Fruit fly (Drosophila melanogaster) whole organism, adult: Measurements from ENCODE around the gene Edc3.

Experiments
- CG14711 ChIP-seq: fragments of 200-800 bp; sonication (Bioruptor generic); optimal IDR thresholded peaks from 2 replicates; lab custom pipeline; 2018; ENCODE audit warnings: missing biosample characterization, mild to moderate bottlenecking, missing genetic modification characterization, moderate library complexity
- CG7045 ChIP-seq: fragments of 200-800 bp; sonication (Bioruptor generic); optimal IDR thresholded peaks from 2 replicates; lab custom pipeline; 2017; ENCODE audit warnings: missing biosample characterization, mild to moderate bottlenecking, missing genetic modification characterization
- Crg-1 ChIP-seq: fragments of 200-800 bp; sonication (Bioruptor generic); optimal IDR thresholded peaks from 2 replicates; lab custom pipeline; 2016; ENCODE audit warnings: missing biosample characterization, missing genetic modification characterization
- bab1 ChIP-seq: fragments of 200-800 bp; sonication (Bioruptor generic); optimal IDR thresholded peaks from 3 replicates; lab custom pipeline; 2019; ENCODE audit warnings: missing biosample characterization, mild to moderate bottlenecking, missing genetic modification characterization, moderate library complexity
- kay ChIP-seq: fragments of 200-800 bp; sonication (Bioruptor generic); peaks from one replicate; lab custom pipeline; 2016; ENCODE audit warnings: missing biosample characterization, missing genetic modification characterization, borderline replicate concordance
- ovo ChIP-seq: fragments of 200-800 bp; sonication (Bioruptor generic); optimal IDR thresholded peaks from 2 replicates; lab custom pipeline; 2016; ENCODE audit warnings: missing biosample characterization, missing genetic modification characterization
- pad ChIP-seq: fragments of 200-800 bp; sonication (Bioruptor generic); optimal IDR thresholded peaks from 3 replicates; lab custom pipeline; 2017; ENCODE audit warnings: missing biosample characterization, missing genetic modification characterization, mild to moderate bottlenecking, moderate library complexity, missing genetic modification reagents
- toe ChIP-seq: fragments of 200-800 bp; sonication (Bioruptor generic); optimal IDR thresholded peaks from 2 replicates; lab custom pipeline; 2016; ENCODE audit warnings: missing biosample characterization, missing genetic modification characterization

DNA sequence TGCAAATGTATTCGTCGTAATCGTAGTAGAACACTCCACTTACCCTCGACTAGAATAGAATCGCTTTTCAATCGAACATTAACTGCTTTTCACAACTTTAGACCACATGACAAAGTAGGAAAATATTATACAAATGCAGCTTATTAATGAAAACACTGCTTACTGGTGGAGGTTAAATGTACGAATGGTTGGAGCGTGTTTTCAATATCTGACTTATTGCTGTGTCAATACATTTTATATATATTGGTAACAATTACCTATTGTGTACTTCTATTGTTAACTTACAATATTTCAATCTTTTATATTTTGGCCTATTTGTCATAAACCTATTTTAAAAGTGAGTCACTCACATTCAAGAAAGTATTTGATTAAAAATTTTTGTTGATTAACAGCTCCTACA is 10.3 kb upstream of the Edc3 start:
- no peak for TF ChIP-seq CG7045 (GFP tag; lab: Kevin White, UChicago)
- no peak for TF ChIP-seq CG14711 (tag; lab: Kevin White, UChicago)
- no peak for TF ChIP-seq Crg-1
- TF ChIP-seq kay (GFP tag; lab: Kevin White, UChicago): peak; percentile 93
- TF ChIP-seq ovo (GFP tag; lab: Kevin White, UChicago): no peak
- TF ChIP-seq bab1: no peak
- TF ChIP-seq pad (GFP tag; lab: Kevin White, UChicago): no peak
- TF ChIP-seq toe (GFP tag; lab: Kevin White, UChicago): no peak
